Fruit fly (Drosophila melanogaster) whole organism, adult: ENCODE measurements around the gene CG11790.

Source experiments
- CG7045 ChIP-seq: fragments of 200-800 bp; sonication (Bioruptor generic); optimal IDR thresholded peaks from 2 replicates; lab custom pipeline; 2017; ENCODE audit warnings: missing biosample characterization, mild to moderate bottlenecking, missing genetic modification characterization
- CG7101 ChIP-seq: fragments of 200-800 bp; sonication (Bioruptor generic); optimal IDR thresholded peaks from 2 replicates; lab custom pipeline; 2018; ENCODE audit warnings: missing biosample characterization, mild to moderate bottlenecking, missing genetic modification characterization, moderate library complexity
- Clk ChIP-seq: fragments of 200-800 bp; sonication (Bioruptor generic); optimal IDR thresholded peaks from 2 replicates; lab custom pipeline; 2017; ENCODE audit warnings: missing biosample characterization, missing genetic modification characterization
- cic ChIP-seq: fragments of 200-800 bp; sonication (Bioruptor generic); optimal IDR thresholded peaks from 2 replicates; lab custom pipeline; 2017; ENCODE audit warnings: missing biosample characterization, mild to moderate bottlenecking, missing genetic modification characterization, moderate library complexity
- kay ChIP-seq: fragments of 200-800 bp; sonication (Bioruptor generic); peaks from one replicate; lab custom pipeline; 2016; ENCODE audit warnings: missing biosample characterization, missing genetic modification characterization, borderline replicate concordance
- toe ChIP-seq: fragments of 200-800 bp; sonication (Bioruptor generic); optimal IDR thresholded peaks from 2 replicates; lab custom pipeline; 2016; ENCODE audit warnings: missing biosample characterization, missing genetic modification characterization

dm6 chr3R:25046023-25046422 lies 1.5 kb upstream of the CG11790 start, which contains the start of gene CG11786:
- TF ChIP-seq kay (GFP tag; lab: Kevin White, UChicago) (no peak), cic (GFP tag; lab: Kevin White, UChicago) (no peak), CG7045 (no peak), CG7101 (tag; lab: Kevin White, UChicago) (no peak), toe (GFP tag; lab: Kevin White, UChicago) (no peak), Clk (no peak)
